Worm (Caenorhabditis elegans): ENCODE results near the gene ugt-50.
A peak's percentile ranks its signal among the peaks of the same experiment; 100 is the strongest.

The ugt-50 gene

DNA sequence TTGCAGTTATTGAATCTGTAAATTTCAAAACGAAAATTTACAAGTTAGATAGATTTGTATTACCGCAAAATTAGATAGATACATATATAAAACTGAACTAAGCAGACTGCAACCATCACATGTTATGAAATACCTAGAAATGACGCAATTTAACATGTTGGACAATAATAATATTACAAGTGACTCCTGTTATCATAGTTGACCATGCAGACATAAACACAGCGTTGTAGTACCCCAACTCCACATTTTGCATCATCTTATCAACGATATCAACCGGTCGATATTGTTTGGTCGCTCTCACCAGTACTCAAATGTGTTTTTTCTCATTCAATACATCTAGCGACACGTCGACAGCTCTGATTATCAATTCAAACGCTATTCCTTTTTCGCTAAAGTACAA, at the start of gene ugt-50:
Gene ugt-50, plus strand, starts transcription at position 268 of the 400 bp plus-strand sequence.
- TF ChIP-seq him-1 (tag; optimal IDR thresholded peaks at IDR 0.05) (no peak), W03F9.2 (tag; optimal IDR thresholded peaks at IDR 0.05) (no peak), dao-5 (tag; optimal IDR thresholded peaks at IDR 0.05) (no peak)

DNA sequence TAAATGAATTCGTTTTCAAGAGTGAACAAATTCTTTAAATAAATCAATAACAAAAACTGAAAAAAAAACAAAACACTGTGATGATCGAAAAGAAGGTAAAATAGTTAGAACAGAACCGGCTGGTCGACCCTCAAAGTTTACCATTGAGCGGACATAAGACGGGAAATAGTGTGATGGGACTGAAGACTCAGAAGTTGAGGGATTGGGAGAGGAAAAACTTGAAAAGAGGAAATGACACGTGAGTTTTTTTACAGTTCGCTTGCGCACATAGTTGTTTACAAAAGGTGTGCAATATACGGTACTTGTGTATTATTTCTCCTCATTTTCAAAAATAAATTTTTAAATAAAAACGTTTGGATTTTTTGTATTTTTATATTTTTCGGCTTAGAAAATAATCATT, 48.4 kb upstream of the ugt-50 start:
- TF ChIP-seq dao-5 (tag; optimal IDR thresholded peaks at IDR 0.05): no peak
- TF ChIP-seq W03F9.2 (tag; optimal IDR thresholded peaks at IDR 0.05): no peak
- no peak for TF ChIP-seq him-1 (tag; optimal IDR thresholded peaks at IDR 0.05)

DNA sequence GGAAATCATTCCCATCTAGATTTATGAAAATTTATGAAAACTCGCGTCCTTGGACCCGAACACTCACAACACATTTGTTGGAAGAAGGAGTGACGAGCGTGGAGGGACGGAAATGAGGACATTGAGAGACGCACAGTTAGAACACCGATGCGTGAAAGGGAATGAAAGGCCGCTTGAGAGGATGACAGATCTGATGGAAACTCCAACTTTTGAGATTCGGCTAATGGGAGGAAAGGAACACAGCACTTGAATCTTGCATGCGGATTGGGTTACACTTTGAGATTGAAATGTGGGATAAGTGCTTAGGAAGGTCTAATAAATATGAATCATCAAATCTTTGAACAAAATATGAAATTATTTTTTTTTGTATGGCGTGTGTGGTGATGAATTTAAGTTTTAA, 45.5 kb upstream of the ugt-50 start:
- TF ChIP-seq dao-5 (tag; optimal IDR thresholded peaks at IDR 0.05) (no peak), W03F9.2 (tag; optimal IDR thresholded peaks at IDR 0.05) (no peak), him-1 (tag; optimal IDR thresholded peaks at IDR 0.05) (no peak)

DNA sequence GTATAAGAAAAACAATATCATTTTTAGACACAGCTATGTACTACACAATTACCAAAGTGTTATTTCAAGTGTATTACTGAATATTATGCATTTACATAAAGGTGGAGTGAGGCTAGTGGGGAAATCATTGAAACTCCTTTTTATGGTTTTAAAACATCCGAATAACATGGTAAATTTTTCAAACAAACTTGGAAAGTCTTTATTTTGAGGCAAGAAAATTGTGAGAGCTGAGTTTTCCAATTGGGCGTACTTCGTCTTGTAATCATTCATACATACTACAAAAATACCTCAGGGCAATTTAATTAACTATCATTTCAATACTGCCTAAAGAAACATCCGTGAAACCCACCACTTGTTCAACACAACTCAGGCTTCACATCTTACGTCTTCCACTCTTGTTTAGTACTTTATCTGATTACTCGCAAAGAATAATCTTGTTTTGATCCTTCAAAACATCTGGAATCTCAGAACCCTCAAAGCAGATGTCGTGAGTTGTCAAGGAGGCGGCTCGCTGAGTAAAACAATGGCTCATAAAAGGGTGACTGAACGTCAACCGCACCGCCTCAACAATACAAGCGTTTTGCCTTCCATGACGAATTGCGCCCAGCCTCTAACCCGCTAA, 44.7 kb upstream of the ugt-50 start, which contains the start of gene zmp-5:
Gene zmp-5, plus strand, starts transcription at position 572 of the 622 bp plus-strand sequence.
- TF ChIP-seq him-1 (tag; optimal IDR thresholded peaks at IDR 0.05) (no peak), dao-5 (tag; optimal IDR thresholded peaks at IDR 0.05) (no peak), W03F9.2 (tag; optimal IDR thresholded peaks at IDR 0.05) (no peak)

DNA sequence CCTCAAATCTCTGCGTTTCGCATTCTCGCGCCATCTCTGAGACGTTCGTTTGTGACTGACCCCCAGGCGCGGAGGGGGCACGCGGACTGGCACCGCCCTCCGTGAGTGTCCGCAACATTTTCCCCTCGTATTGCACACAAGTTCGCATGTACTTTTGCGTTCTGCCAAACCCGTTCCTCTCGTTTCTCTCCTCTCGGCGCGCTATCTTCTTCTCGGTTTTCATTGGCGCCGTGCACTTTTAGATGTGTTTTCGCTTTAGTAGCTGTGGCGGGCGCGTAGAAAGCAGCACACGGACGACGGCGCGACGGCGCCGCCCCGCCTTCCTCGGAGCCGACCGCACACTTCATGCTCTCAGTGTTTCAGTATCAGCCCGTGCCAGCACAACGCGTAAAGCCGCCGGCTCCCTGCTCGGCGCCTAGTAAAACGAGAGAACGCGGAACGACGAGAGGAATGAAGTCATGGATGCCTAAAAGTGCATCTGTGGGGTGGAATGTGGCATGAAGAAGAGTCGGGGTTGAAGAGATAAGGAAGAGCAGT, 36.0 kb upstream of the ugt-50 start:
- no peak for TF ChIP-seq him-1 (tag; optimal IDR thresholded peaks at IDR 0.05)
- TF ChIP-seq W03F9.2 (tag; optimal IDR thresholded peaks at IDR 0.05): no peak
- TF ChIP-seq dao-5 (tag; optimal IDR thresholded peaks at IDR 0.05): no peak

DNA sequence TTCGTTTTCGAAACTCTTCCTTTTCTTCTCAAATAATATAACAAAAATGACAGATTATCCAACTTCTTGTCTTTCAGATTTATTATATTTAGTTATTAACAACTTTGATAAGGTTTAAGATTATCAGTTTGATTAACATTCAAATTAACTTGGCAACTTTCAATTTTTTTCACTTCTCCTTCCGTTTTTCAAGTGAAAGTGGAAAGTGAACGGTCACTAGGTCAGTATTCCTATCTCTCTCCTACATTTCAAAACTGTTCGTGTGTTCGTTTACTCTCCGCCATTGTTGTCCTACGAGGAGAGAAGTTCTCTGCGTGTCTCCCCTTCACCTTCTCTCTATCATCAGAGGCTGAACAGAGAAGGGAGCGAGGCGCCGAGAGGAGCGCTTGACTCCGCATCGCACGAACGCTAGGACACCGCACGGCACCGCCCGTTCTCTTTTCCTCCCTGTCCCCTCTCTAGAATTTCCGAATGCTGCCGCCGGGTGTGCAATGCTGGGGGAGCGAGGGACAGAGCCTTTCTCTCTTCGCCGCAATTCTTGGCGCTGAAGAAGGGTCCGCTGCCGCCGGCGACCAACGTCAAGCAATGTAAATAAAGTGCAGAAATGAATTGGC, 34.8 kb upstream of the ugt-50 start:
- TF ChIP-seq him-1 (tag; optimal IDR thresholded peaks at IDR 0.05): peak; percentile 46
- TF ChIP-seq dao-5 (tag; optimal IDR thresholded peaks at IDR 0.05): no peak
- TF ChIP-seq W03F9.2 (tag; optimal IDR thresholded peaks at IDR 0.05): no peak

DNA sequence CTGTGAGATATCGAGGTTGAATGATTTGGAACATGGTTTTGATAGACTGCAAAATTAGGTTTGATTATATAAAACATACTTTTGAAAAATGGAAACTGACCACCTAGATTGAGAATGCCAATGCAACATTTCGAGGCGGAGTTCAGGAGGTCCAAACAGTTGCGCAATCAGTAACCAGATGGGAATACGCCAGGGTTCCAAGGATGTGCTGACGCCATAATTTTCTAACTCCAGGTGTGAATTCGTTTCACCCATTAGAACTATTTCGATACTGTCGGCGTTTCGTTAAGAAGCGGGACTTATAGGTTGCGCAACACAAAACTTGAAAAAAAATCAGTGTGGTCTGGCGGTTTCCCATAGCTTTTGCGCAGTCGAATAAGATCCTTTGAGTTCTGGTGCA, 31.6 kb upstream of the ugt-50 start, which contains the start of gene C02B4.3:
Gene C02B4.3, minus strand, starts transcription at position 34 of the 400 bp plus-strand sequence.
- TF ChIP-seq him-1 (tag; optimal IDR thresholded peaks at IDR 0.05): no peak
- no peak for TF ChIP-seq dao-5 (tag; optimal IDR thresholded peaks at IDR 0.05)
- no peak for TF ChIP-seq W03F9.2 (tag; optimal IDR thresholded peaks at IDR 0.05)

DNA sequence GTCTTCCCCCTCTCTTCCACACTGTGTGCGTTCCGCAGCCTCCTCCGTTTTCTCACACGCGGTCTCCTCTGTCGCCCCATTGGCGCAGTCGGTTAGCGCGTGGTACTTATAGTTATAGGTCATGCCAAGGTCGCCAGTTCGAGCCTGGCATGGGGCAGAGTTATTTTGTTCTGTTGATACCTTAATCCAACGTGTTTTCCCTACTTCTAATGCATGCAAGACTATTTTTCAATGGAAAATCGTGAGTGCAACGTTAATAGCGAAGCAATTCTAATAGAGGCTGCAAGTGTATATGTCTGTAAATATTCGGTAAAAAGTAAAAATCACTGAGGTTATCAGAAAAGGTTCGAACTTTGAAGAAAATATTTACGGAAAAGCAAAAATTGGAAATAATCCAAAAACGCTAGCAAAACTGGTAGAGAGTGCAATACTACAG, 30.3 kb upstream of the ugt-50 start:
- TF ChIP-seq him-1 (tag; optimal IDR thresholded peaks at IDR 0.05) (peak; percentile 74), W03F9.2 (tag; optimal IDR thresholded peaks at IDR 0.05) (peak; percentile 17), dao-5 (tag; optimal IDR thresholded peaks at IDR 0.05) (peak; percentile 60)

DNA sequence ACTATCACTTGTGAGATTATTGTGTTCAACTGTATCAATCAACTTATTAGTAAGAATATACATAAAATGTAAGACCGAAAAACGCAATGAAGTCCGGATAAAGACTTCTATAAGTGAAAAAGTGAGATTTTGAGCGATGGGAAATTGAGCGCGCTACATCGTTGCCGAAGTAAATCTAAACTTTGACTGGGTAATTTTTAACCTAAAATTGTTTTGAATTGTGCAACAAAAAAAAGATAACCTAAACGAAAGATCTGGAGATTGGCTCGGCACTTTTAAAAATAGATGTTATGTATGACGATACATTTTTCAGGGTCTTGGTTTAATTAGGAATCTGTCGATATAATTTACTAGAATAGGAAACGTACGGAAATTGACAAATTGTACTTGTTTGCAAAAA, 28.3 kb upstream of the ugt-50 start:
- no peak for TF ChIP-seq him-1 (tag; optimal IDR thresholded peaks at IDR 0.05)
- no peak for TF ChIP-seq dao-5 (tag; optimal IDR thresholded peaks at IDR 0.05)
- TF ChIP-seq W03F9.2 (tag; optimal IDR thresholded peaks at IDR 0.05): peak; percentile 34

DNA sequence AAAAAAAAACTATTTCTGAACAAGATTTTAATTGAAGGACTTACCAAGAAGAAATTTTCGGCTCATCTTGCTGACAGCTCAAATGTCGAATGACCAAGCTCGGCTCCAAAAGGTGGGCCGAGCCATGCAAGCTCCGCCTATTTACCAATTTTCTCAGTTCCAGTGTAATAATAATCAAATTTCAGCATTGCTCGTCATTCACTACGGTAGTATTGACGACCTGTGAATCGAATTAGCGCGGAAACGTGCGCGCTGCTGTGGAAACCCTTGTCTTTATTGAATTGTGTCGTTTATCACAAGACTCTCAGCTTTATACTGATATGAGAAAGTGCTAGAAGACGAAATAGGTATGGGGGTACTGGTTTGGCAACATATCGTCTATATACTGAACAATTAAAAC, 27.8 kb upstream of the ugt-50 start, which contains the start of gene nlp-76:
Gene nlp-76, minus strand, starts transcription at position 367 of the 400 bp plus-strand sequence.
- no peak for TF ChIP-seq dao-5 (tag; optimal IDR thresholded peaks at IDR 0.05)
- no peak for TF ChIP-seq him-1 (tag; optimal IDR thresholded peaks at IDR 0.05)
- TF ChIP-seq W03F9.2 (tag; optimal IDR thresholded peaks at IDR 0.05): no peak

DNA sequence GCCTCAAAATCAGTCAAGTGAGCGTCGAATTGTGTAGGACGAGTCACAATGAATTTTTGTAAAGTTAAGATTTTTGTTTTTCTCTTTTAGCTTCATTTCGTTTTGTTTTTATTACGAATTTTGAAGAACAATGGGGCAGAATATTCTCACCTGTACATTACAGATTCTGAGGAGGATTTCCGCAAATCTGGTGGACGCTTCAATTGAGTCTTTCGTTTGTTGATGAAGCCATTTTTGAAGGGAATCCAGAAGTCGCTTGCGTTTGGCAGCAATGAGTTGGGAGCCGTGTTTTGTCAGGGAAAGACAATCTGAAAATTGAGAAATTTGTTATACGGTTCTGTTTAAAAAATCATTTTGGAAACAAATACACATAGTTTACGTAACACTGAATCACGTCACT, 26.9 kb upstream of the ugt-50 start:
- TF ChIP-seq dao-5 (tag; optimal IDR thresholded peaks at IDR 0.05) (no peak), W03F9.2 (tag; optimal IDR thresholded peaks at IDR 0.05) (no peak), him-1 (tag; optimal IDR thresholded peaks at IDR 0.05) (no peak)

DNA sequence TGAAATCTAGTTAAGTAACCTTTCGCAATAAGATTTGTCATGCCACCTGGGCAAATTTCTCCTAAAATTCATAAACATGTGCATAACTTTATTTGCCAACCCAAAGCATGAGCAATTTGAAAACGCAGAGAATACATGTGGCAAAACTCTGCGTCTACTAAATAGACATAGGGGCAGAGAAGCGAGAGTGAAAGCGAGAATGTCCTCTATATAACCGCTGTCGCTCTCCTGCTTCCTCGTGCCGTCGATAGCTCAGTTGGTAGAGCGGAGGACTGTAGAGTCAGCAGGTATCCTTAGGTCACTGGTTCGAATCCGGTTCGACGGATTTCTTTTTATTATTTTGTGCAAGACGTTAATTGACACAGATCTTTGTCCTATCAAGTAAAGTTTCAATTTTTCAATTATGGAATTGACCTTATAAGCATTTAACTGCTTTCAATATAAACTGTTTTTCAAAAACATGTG, 26.4 kb upstream of the ugt-50 start:
- TF ChIP-seq dao-5 (tag; optimal IDR thresholded peaks at IDR 0.05) (peak; percentile 88), W03F9.2 (tag; optimal IDR thresholded peaks at IDR 0.05) (no peak), him-1 (tag; optimal IDR thresholded peaks at IDR 0.05) (peak; percentile 86)

DNA sequence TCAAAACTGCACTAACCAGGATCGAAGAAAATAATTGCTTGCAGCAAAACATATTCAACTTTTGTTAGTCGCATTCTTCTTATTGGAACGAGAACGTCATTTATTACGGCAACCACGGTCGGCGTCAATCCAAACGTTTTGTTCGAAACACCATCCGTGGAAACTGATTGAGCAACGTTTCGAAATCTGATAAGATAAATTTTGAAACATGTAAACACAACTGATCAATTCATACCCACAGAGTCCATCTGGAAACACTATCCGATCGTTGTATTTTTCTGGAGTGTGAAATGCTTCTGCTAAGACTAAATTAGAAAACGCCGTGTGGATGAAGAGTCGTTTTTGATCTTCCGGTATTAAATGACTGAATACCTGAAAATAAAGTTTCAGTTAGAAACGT, 25.6 kb upstream of the ugt-50 start:
- TF ChIP-seq dao-5 (tag; optimal IDR thresholded peaks at IDR 0.05) (no peak), him-1 (tag; optimal IDR thresholded peaks at IDR 0.05) (no peak), W03F9.2 (tag; optimal IDR thresholded peaks at IDR 0.05) (no peak)
